Fruit fly (Drosophila melanogaster): ENCODE data around the gene Cpr65Ax1.

DNA sequence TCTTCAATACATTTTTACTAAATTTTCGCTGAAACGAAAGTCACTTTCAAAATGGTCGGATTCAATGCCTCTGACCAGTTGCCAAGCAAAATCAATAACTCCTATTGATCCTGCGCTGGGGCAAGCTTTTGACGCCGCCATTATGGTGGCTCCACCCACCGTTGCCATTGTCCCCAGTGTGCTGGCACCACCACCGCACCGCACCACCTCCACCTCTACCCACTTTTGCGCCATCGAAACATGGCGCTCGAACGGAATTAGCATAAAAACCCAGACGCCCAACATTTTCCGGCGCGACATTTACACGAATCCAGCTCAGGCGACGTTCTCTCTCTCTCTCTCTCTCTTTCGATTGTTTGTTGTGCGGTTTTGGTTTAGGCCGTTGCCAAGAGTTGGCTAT, 30.9 kb downstream of the Cpr65Ax1 start:
- no peak for TF ChIP-seq CG2202 (tag; optimal IDR thresholded peaks at IDR 0.05)
- no peak for TF ChIP-seq CG6654 (GFP tag; optimal IDR thresholded peaks at IDR 0.05)
- TF ChIP-seq CG43689 (GFP tag; IDR thresholded peaks at IDR 0.05) = no peak
- no peak for TF ChIP-seq CG18764 (GFP tag; optimal IDR thresholded peaks at IDR 0.05)
- TF ChIP-seq odd (GFP tag; optimal IDR thresholded peaks at IDR 0.05) = no peak
- no peak for TF ChIP-seq Myb (GFP tag; optimal IDR thresholded peaks at IDR 0.05)
- TF ChIP-seq Doc3 (GFP tag; IDR thresholded peaks at IDR 0.05; ENCODE audit: partially characterized antibody) = no peak
- TF ChIP-seq Nf-YB (GFP tag; optimal IDR thresholded peaks at IDR 0.05) = peak; percentile 69
- TF ChIP-seq CG7357 (GFP tag; IDR thresholded peaks at IDR 0.05) = no peak
- no peak for TF ChIP-seq HLHmδ (GFP tag; optimal IDR thresholded peaks at IDR 0.05)
- TF ChIP-seq stc (GFP tag; IDR thresholded peaks at IDR 0.05) = no peak
- no peak for TF ChIP-seq HmgD (GFP tag; optimal IDR thresholded peaks at IDR 0.05)
- no peak for TF ChIP-seq unc-4 (GFP tag; IDR thresholded peaks at IDR 0.05; ENCODE audit: partially characterized antibody)
- no peak for TF ChIP-seq tup (GFP tag; optimal IDR thresholded peaks at IDR 0.05)
